Worm (Caenorhabditis elegans): ENCODE data around the gene hlh-12.
A peak's percentile ranks its signal among the peaks of the same experiment; 100 is the strongest.

hlh-12 gene

DNA sequence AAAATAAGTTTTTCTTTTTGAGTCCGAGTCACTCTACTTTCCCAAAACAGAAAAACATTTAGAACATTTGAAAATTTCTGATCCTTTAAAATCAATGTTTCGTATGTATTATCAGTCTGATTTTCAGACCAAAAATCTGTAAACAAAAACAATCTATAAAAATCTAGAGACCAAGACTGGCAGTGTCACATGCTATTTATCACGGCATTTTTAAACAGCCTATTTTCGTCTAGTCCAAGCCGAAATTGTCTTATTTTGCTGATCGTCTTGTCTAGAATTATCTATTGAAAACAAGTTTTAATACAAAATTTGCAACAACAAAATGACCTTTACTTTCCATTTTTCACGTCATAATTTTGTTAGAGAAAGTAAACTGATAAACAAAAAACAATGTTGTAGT, 47.3 kb upstream of the hlh-12 start:
- TF ChIP-seq elt-2 (tag; optimal IDR thresholded peaks at IDR 0.05) (no peak), tbx-2 (tag; optimal IDR thresholded peaks at IDR 0.05) (no peak), ama-1 (optimal IDR thresholded peaks at IDR 0.05) (no peak), snpc-4 (tag; optimal IDR thresholded peaks at IDR 0.05) (no peak), eor-1 (tag; optimal IDR thresholded peaks at IDR 0.05) (no peak), unc-39 (tag; optimal IDR thresholded peaks at IDR 0.05) (no peak), pha-4 (tag; optimal IDR thresholded peaks at IDR 0.05) (peak; percentile 17), nhr-12 (tag; optimal IDR thresholded peaks at IDR 0.05) (no peak), mdl-1 (tag; optimal IDR thresholded peaks at IDR 0.05) (no peak)

DNA sequence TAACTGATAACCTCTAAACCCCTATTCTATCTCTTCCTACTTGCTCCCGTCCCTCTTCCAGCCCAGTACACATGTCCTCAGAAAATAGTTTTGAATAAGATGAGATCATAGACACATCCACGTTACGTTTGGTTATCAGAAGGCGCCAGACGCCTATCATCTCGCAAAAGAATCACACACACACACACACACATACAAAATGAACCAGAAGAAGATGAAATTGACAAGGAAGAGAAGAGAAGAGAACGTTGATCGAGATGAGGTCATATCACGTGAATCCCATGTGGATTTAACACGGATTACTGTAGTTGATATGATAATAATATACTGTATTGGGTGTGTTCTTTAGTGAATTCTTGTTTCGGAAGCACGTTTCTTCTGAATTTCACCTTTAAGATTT, 46.8 kb upstream of the hlh-12 start:
- TF ChIP-seq zag-1 (tag; optimal IDR thresholded peaks at IDR 0.05) = no peak
- peak; percentile 36 for TF ChIP-seq unc-62 (GFP tag; optimal IDR thresholded peaks at IDR 0.05)
- no peak for TF ChIP-seq skn-1 (tag; optimal IDR thresholded peaks at IDR 0.05)
- TF ChIP-seq ztf-11 (tag; optimal IDR thresholded peaks at IDR 0.05) = no peak
- TF ChIP-seq nhr-28 (tag; optimal IDR thresholded peaks at IDR 0.05) = no peak
- TF ChIP-seq ceh-28 (tag; optimal IDR thresholded peaks at IDR 0.05) = peak; percentile 43
- peak; percentile 31 for TF ChIP-seq elt-2 (tag; optimal IDR thresholded peaks at IDR 0.05)
- peak; percentile 18 for TF ChIP-seq mml-1 (tag; optimal IDR thresholded peaks at IDR 0.05)
- no peak for TF ChIP-seq fos-1 (tag; optimal IDR thresholded peaks at IDR 0.05)
- TF ChIP-seq snpc-4 (tag; optimal IDR thresholded peaks at IDR 0.05) = no peak
- no peak for TF ChIP-seq lin-39 (tag; optimal IDR thresholded peaks at IDR 0.05)
- no peak for TF ChIP-seq jun-1 (tag; optimal IDR thresholded peaks at IDR 0.05)
- no peak for TF ChIP-seq pha-4 (tag; optimal IDR thresholded peaks at IDR 0.05)
- TF ChIP-seq nhr-43 (tag; optimal IDR thresholded peaks at IDR 0.05; ENCODE audit: poor library complexity, severe bottlenecking) = peak; percentile 95
- no peak for TF ChIP-seq aly-2 (tag; optimal IDR thresholded peaks at IDR 0.05)
- no peak for TF ChIP-seq unc-39 (tag; optimal IDR thresholded peaks at IDR 0.05)
- no peak for TF ChIP-seq fkh-10 (GFP tag; optimal IDR thresholded peaks at IDR 0.05)
- TF ChIP-seq lsy-12 (tag; optimal IDR thresholded peaks at IDR 0.05) = no peak
- TF ChIP-seq nhr-67 (tag; optimal IDR thresholded peaks at IDR 0.05) = no peak
- TF ChIP-seq elt-3 (tag; optimal IDR thresholded peaks at IDR 0.05) = no peak
- TF ChIP-seq lin-15B (tag; optimal IDR thresholded peaks at IDR 0.05) = no peak
- TF ChIP-seq ama-1 (optimal IDR thresholded peaks at IDR 0.05) = no peak
- TF ChIP-seq nhr-77 (tag; optimal IDR thresholded peaks at IDR 0.05) = no peak
- peak; percentile 45 for TF ChIP-seq tbx-2 (tag; optimal IDR thresholded peaks at IDR 0.05)
- no peak for TF ChIP-seq fkh-2 (tag; optimal IDR thresholded peaks at IDR 0.05)
- no peak for TF ChIP-seq sea-2 (GFP tag; optimal IDR thresholded peaks at IDR 0.05)
- TF ChIP-seq hmg-11 (tag; optimal IDR thresholded peaks at IDR 0.05) = no peak
- TF ChIP-seq nhr-25 (tag; optimal IDR thresholded peaks at IDR 0.05) = peak; percentile 47
- no peak for TF ChIP-seq nhr-12 (tag; optimal IDR thresholded peaks at IDR 0.05)
- no peak for TF ChIP-seq ceh-82 (tag; optimal IDR thresholded peaks at IDR 0.05)
- TF ChIP-seq daf-12 (tag; optimal IDR thresholded peaks at IDR 0.05) = no peak
- no peak for TF ChIP-seq nhr-237 (tag; optimal IDR thresholded peaks at IDR 0.05)
- peak; percentile 0 for TF ChIP-seq pqm-1 (tag; optimal IDR thresholded peaks at IDR 0.05)
- no peak for TF ChIP-seq ceh-16 (tag; optimal IDR thresholded peaks at IDR 0.05)
- peak; percentile 3 for TF ChIP-seq egl-27 (tag; optimal IDR thresholded peaks at IDR 0.05)
- no peak for TF ChIP-seq mdl-1 (tag; optimal IDR thresholded peaks at IDR 0.05)
- TF ChIP-seq nhr-23 (tag; optimal IDR thresholded peaks at IDR 0.05) = peak; percentile 87
- no peak for TF ChIP-seq elt-1 (tag; optimal IDR thresholded peaks at IDR 0.05)
- TF ChIP-seq nhr-76 (tag; optimal IDR thresholded peaks at IDR 0.05) = no peak
- no peak for TF ChIP-seq ZK546.5 (tag; optimal IDR thresholded peaks at IDR 0.05)
- TF ChIP-seq egl-5 (tag; optimal IDR thresholded peaks at IDR 0.05) = no peak
- TF ChIP-seq ztf-4 (tag; optimal IDR thresholded peaks at IDR 0.05) = no peak
- TF ChIP-seq nfya-1 (tag; optimal IDR thresholded peaks at IDR 0.05; ENCODE audit: insufficient read depth) = peak; percentile 56
- peak; percentile 81 for TF ChIP-seq nhr-11 (tag; optimal IDR thresholded peaks at IDR 0.05)
- TF ChIP-seq eor-1 (tag; optimal IDR thresholded peaks at IDR 0.05) = no peak
- peak; percentile 41 for TF ChIP-seq R02D3.7 (tag; optimal IDR thresholded peaks at IDR 0.05)
- no peak for TF ChIP-seq ceh-9 (tag; optimal IDR thresholded peaks at IDR 0.05)

Measured in whole organism, L3 larva.